Worm (Caenorhabditis elegans) whole organism, mixed stage, embryonic: ENCODE data around the gene ZK1307.2.

ENCODE experiments used
- blmp-1 ChIP-seq: fragments of 150-350 bp; optimal IDR thresholded peaks from 2 replicates; lab custom pipeline; 2014; ENCODE audit warnings: missing biosample characterization, missing genetic modification characterization
- ces-1 ChIP-seq: fragments of 150-350 bp; optimal IDR thresholded peaks from 2 replicates; lab custom pipeline; 2014; ENCODE audit warnings: missing biosample characterization, missing genetic modification reagents, missing genetic modification characterization
- lsy-2 ChIP-seq: fragments of 150-350 bp; optimal IDR thresholded peaks from 2 replicates; lab custom pipeline; 2014; ENCODE audit warnings: missing biosample characterization, missing genetic modification characterization
- nhr-2 ChIP-seq: fragments of 150-350 bp; optimal IDR thresholded peaks from 2 replicates; lab custom pipeline; 2014; ENCODE audit warnings: missing biosample characterization, missing genetic modification characterization
- nhr-237 ChIP-seq: fragments of 150-350 bp; optimal IDR thresholded peaks from 2 replicates; lab custom pipeline; 2014; ENCODE audit warnings: missing biosample characterization, missing genetic modification characterization
- pha-4 ChIP-seq: fragments of 150-350 bp; optimal IDR thresholded peaks from 2 replicates; lab custom pipeline; 2018; ENCODE audit warnings: missing biosample characterization, missing genetic modification reagents, missing genetic modification characterization
- snpc-4 ChIP-seq: fragments of 150-350 bp; optimal IDR thresholded peaks from 2 replicates; lab custom pipeline; 2014; ENCODE audit warnings: missing biosample characterization, missing genetic modification characterization
- unc-39 ChIP-seq: fragments of 150-350 bp; optimal IDR thresholded peaks from 2 replicates; lab custom pipeline; 2014; ENCODE audit warnings: missing biosample characterization, missing genetic modification characterization
- unc-62 ChIP-seq: fragments of 150-350 bp; optimal IDR thresholded peaks from 2 replicates; lab custom pipeline; 2014; ENCODE audit warnings: missing biosample characterization, missing genetic modification reagents, missing genetic modification characterization
- ztf-11 ChIP-seq: fragments of 150-350 bp; optimal IDR thresholded peaks from 2 replicates; lab custom pipeline; 2014; ENCODE audit warnings: missing biosample characterization, missing genetic modification characterization

DNA sequence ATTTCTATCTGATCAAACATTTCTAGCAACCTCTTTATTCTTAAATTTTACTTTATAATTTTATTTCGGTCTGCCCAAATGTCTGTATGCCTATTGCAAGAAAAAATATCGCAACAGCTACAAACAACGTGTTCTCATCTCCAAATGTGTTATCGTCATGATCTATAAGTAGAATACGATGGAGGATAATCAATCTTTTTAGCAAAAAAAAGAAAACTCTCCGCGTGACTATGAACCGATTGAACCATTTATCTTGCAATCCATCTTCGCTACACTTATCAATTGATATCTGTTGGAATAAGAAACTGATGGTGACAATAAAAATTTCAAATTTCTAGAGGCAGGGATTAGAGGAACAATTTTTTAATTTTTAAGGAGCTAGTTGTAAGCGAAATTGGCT, 47.8 kb downstream of the ZK1307.2 start:
- no peak for TF ChIP-seq unc-62
- no peak for TF ChIP-seq nhr-2 (tag; lab: Kevin White, UChicago)
- no peak for TF ChIP-seq snpc-4 (tag; lab: Kevin White, UChicago)
- no peak for TF ChIP-seq blmp-1
- no peak for TF ChIP-seq ztf-11 (tag; lab: Kevin White, UChicago)
- no peak for TF ChIP-seq lsy-2 (tag; lab: Kevin White, UChicago)
- no peak for TF ChIP-seq ces-1 (GFP tag; lab: Kevin White, UChicago)
- TF ChIP-seq pha-4 (tag; lab: Kevin White, UChicago): no peak
- TF ChIP-seq unc-39: no peak
- no peak for TF ChIP-seq nhr-237 (tag; lab: Kevin White, UChicago)
